Worm (Caenorhabditis elegans) whole organism, L3 larva: Measurements from ENCODE around the gene C28C12.12.

Experiments used
- mdl-1 ChIP-seq: fragments of 150-350 bp; optimal IDR thresholded peaks from 2 replicates; lab custom pipeline; 2014; ENCODE audit warnings: missing biosample characterization, missing genetic modification characterization
- nfya-1 ChIP-seq: sonication (generic microtip); optimal IDR thresholded peaks from 2 replicates; lab custom pipeline; 2017; ENCODE audit warnings: missing genetic modification characterization, mild to moderate bottlenecking, missing compliant biosample characterization, antibody characterized with exemption, moderate library complexity; ENCODE audit not compliant: insufficient read depth
- nhr-25 ChIP-seq: sonication (generic microtip); optimal IDR thresholded peaks from 2 replicates; lab custom pipeline; 2017; ENCODE audit warnings: missing biosample characterization, missing genetic modification characterization
- nhr-77 ChIP-seq: fragments of 150-350 bp; optimal IDR thresholded peaks from 2 replicates; lab custom pipeline; 2014; ENCODE audit warnings: missing biosample characterization, missing genetic modification characterization
- pqm-1 ChIP-seq: fragments of 150-350 bp; optimal IDR thresholded peaks from 2 replicates; lab custom pipeline; 2017; ENCODE audit warnings: missing biosample characterization, missing genetic modification characterization, inconsistent platforms
- skn-1 ChIP-seq: fragments of 150-350 bp; optimal IDR thresholded peaks from 2 replicates; lab custom pipeline; 2014; ENCODE audit warnings: missing biosample characterization, missing genetic modification characterization
- unc-62 ChIP-seq: fragments of 150-350 bp; sonication (generic microtip); optimal IDR thresholded peaks from 4 replicates; lab custom pipeline; 2014; ENCODE audit warnings: missing biosample characterization, missing genetic modification reagents, missing genetic modification characterization
- zag-1 ChIP-seq: fragments of 150-350 bp; optimal IDR thresholded peaks from 2 replicates; lab custom pipeline; 2014; ENCODE audit warnings: missing biosample characterization, missing genetic modification characterization
- ztf-4 ChIP-seq: fragments of 150-350 bp; optimal IDR thresholded peaks from 2 replicates; lab custom pipeline; 2014; ENCODE audit warnings: missing biosample characterization, missing genetic modification characterization

DNA sequence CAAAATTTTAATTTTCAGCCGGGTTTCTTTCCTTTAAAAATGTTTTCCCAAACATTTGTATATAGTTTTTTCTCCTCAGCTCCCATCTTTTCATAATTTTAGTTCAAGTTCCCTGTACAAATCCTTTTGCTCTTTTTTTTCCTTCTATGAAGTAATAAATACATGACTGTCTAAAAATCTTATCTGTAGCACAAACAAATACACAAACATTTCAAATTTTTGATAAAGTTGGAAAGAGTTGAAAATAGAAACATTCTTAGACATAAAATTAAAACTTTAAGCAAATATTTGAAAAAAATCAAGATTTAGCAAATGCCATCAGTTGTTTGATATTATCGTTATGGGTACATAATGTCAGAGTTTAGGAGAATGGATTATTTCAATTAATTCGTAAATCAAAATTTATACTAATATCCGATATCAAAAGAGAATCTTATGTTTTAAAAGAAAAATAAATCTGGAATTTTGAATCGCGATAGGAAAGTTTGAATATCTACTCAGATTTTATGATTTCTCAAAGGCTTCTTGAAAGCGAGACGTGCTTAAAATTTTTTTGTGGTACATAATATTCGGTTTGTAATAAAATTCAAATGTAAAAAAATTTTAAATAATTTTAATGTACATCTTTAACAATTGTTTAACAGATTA lies 42.0 kb upstream of the C28C12.12 start:
- TF ChIP-seq pqm-1, result peak; percentile 9
- TF ChIP-seq zag-1 (tag; lab: Kevin White, UChicago), result no peak
- TF ChIP-seq mdl-1 (tag; lab: Kevin White, UChicago), result no peak
- no peak for TF ChIP-seq skn-1 (tag; lab: Kevin White, UChicago)
- no peak for TF ChIP-seq nhr-77
- no peak for TF ChIP-seq ztf-4
- TF ChIP-seq nfya-1 (tag; lab: Kevin White, UChicago), result no peak
- no peak for TF ChIP-seq nhr-25
- no peak for TF ChIP-seq unc-62 (GFP tag; lab: Kevin White, UChicago)
